Fruit fly (Drosophila melanogaster) whole organism, embryonic: ENCODE results near the gene dlt.

Experiments used
- Atf-2 ChIP-seq: fragments of 200-800 bp; sonication (Bioruptor generic); optimal IDR thresholded peaks from 2 replicates; lab custom pipeline; 2016; ENCODE audit warnings: missing biosample characterization, missing genetic modification characterization
- Bdp1 ChIP-seq: fragments of 200-800 bp; sonication (Bioruptor generic); optimal IDR thresholded peaks from 3 replicates; lab custom pipeline; 2016; ENCODE audit warnings: missing biosample characterization, missing genetic modification characterization
- C15 ChIP-seq: fragments of 200-800 bp; sonication (Bioruptor generic); IDR thresholded peaks from 3 replicates; pipeline ENCODE4 v1.3.6; 2022; ENCODE audit warnings: missing biosample characterization, missing genetic modification characterization
- CG10543 ChIP-seq: fragments of 200-800 bp; sonication (Bioruptor generic); optimal IDR thresholded peaks from 3 replicates; lab custom pipeline; 2017; ENCODE audit warnings: missing biosample characterization, mild to moderate bottlenecking, missing genetic modification characterization, moderate library complexity
- CG10654 ChIP-seq: fragments of 200-800 bp; sonication (Bioruptor generic); optimal IDR thresholded peaks from 2 replicates; lab custom pipeline; 2016; ENCODE audit warnings: missing biosample characterization, missing genetic modification characterization
- CG1602 ChIP-seq: fragments of 200-800 bp; sonication (Bioruptor generic); optimal IDR thresholded peaks from 3 replicates; lab custom pipeline; 2016; ENCODE audit warnings: missing biosample characterization, missing genetic modification characterization
- CG18619 ChIP-seq: fragments of 200-800 bp; sonication (Bioruptor generic); optimal IDR thresholded peaks from 3 replicates; lab custom pipeline; 2017; ENCODE audit warnings: missing biosample characterization, mild to moderate bottlenecking, missing genetic modification characterization
- CG33557 ChIP-seq: fragments of 200-800 bp; sonication (Bioruptor generic); optimal IDR thresholded peaks from 2 replicates; lab custom pipeline; 2019; ENCODE audit warnings: missing biosample characterization, mild to moderate bottlenecking, missing genetic modification characterization, moderate library complexity
- CG5245 ChIP-seq: fragments of 200-800 bp; sonication (Bioruptor generic); optimal IDR thresholded peaks from 3 replicates; lab custom pipeline; 2016; ENCODE audit warnings: missing biosample characterization, missing genetic modification characterization
- CG7928 ChIP-seq: fragments of 200-800 bp; sonication (Bioruptor generic); optimal IDR thresholded peaks from 2 replicates; lab custom pipeline; 2017; ENCODE audit warnings: missing biosample characterization, mild to moderate bottlenecking, missing genetic modification characterization
- CG9609 ChIP-seq: fragments of 200-800 bp; sonication (Bioruptor generic); optimal IDR thresholded peaks from 3 replicates; lab custom pipeline; 2016; ENCODE audit warnings: missing biosample characterization, missing genetic modification characterization
- CG9797 ChIP-seq: fragments of 200-800 bp; sonication (Bioruptor generic); optimal IDR thresholded peaks from 3 replicates; lab custom pipeline; 2018; ENCODE audit warnings: missing biosample characterization, mild to moderate bottlenecking, missing genetic modification characterization
- Dbx ChIP-seq: fragments of 200-800 bp; sonication (Bioruptor generic); IDR thresholded peaks from 3 replicates; pipeline ENCODE4 v1.3.6; 2022; ENCODE audit warnings: missing biosample characterization, missing genetic modification characterization
- Deaf1 ChIP-seq: fragments of 200-800 bp; optimal IDR thresholded peaks from 3 replicates; lab custom pipeline; 2019; ENCODE audit warnings: missing biosample characterization, mild to moderate bottlenecking, missing genetic modification characterization, moderate library complexity
- Dfd ChIP-seq, 2 experiments: fragments of >200 bp; optimal IDR thresholded peaks; 2 replicates each; lab custom pipeline; 2017; ENCODE audit warnings: missing biosample characterization in 2 of 2, missing genetic modification characterization in 2 of 2
- GATAe ChIP-seq: fragments of 200-800 bp; sonication (Bioruptor generic); conservative IDR thresholded peaks from 2 replicates; pipeline ENCODE4 v1.3.6; 2022; ENCODE audit warnings: missing biosample characterization, missing genetic modification characterization
- Gsc ChIP-seq: fragments of 200-800 bp; sonication (Bioruptor generic); IDR thresholded peaks from 2 replicates; pipeline ENCODE4 v1.3.6; 2022; ENCODE audit warnings: missing biosample characterization, missing genetic modification characterization
- Gug ChIP-seq: fragments of 200-800 bp; sonication (Bioruptor generic); IDR thresholded peaks from 4 replicates; pipeline ENCODE4 v1.3.6; 2022; ENCODE audit warnings: missing biosample characterization, missing genetic modification characterization
- HHEX ChIP-seq: fragments of 200-800 bp; sonication (Bioruptor generic); optimal IDR thresholded peaks from 3 replicates; lab custom pipeline; 2017; ENCODE audit warnings: missing biosample characterization, mild to moderate bottlenecking, missing genetic modification characterization, missing genetic modification reagents
- Lhr ChIP-seq: fragments of 200-800 bp; sonication (Bioruptor generic); optimal IDR thresholded peaks from 3 replicates; lab custom pipeline; 2017; ENCODE audit warnings: mild to moderate bottlenecking, missing biosample characterization, missing genetic modification reagents, missing genetic modification characterization
- NC2α ChIP-seq: fragments of 200-800 bp; sonication (Bioruptor generic); optimal IDR thresholded peaks from 2 replicates; lab custom pipeline; 2016; ENCODE audit warnings: missing biosample characterization, missing genetic modification characterization
- Six4 ChIP-seq: fragments of 200-800 bp; sonication (Bioruptor generic); optimal IDR thresholded peaks from 2 replicates; lab custom pipeline; 2016; ENCODE audit warnings: missing biosample characterization, missing genetic modification characterization
- Tbp ChIP-seq: fragments of >200 bp; optimal IDR thresholded peaks from 2 replicates; lab custom pipeline; 2018; ENCODE audit warnings: missing biosample characterization, missing genetic modification characterization
- Trl ChIP-seq, 3 experiments: fragments of >200 bp in 2 of 3; fragments of 200-800 bp in 1 of 3; sonication (Bioruptor generic) in 1 of 3; optimal IDR thresholded peaks; 2 replicates in 1 of 3; 3 replicates in 2 of 3; lab custom pipeline; 2016 to 2017; ENCODE audit warnings: missing biosample characterization in 1 of 3, missing genetic modification characterization in 1 of 3
- bbx ChIP-seq: fragments of 200-800 bp; sonication (Bioruptor generic); IDR thresholded peaks from 2 replicates; pipeline ENCODE4 v1.3.6; 2022; ENCODE audit warnings: missing biosample characterization, missing genetic modification characterization; ENCODE audit not compliant: partially characterized antibody
- crol ChIP-seq: fragments of 200-800 bp; sonication (Bioruptor generic); IDR thresholded peaks from 2 replicates; pipeline ENCODE4 v1.3.6; 2022; ENCODE audit warnings: missing biosample characterization, missing genetic modification characterization
- gfzf ChIP-seq: fragments of 200-800 bp; sonication (Bioruptor generic); optimal IDR thresholded peaks from 2 replicates; lab custom pipeline; 2016; ENCODE audit warnings: missing biosample characterization, mild to moderate bottlenecking, missing genetic modification characterization, moderate library complexity
- gsb ChIP-seq: fragments of 200-800 bp; sonication (Bioruptor generic); IDR thresholded peaks from 2 replicates; pipeline ENCODE4 v1.3.6; 2022; ENCODE audit warnings: missing biosample characterization, missing genetic modification characterization
- hkb ChIP-seq, 2 experiments: fragments of 200-800 bp in 1 of 2; fragments of >200 bp in 1 of 2; sonication (Bioruptor generic) in 1 of 2; IDR thresholded peaks in 1 of 2; optimal IDR thresholded peaks in 1 of 2; 2 replicates each; pipeline versions ENCODE4 v1.3.6 to Lab custom; 2017 to 2022; ENCODE audit warnings: missing biosample characterization in 1 of 2, missing genetic modification characterization in 1 of 2
- lola ChIP-seq, 3 experiments: fragments of >200 bp in 2 of 3; fragments of 200-800 bp in 1 of 3; sonication (Bioruptor generic) in 1 of 3; optimal IDR thresholded peaks; 2 replicates each; lab custom pipeline; 2017 to 2019; ENCODE audit warnings: missing biosample characterization in 3 of 3, missing genetic modification characterization in 3 of 3, mild to moderate bottlenecking in 1 of 3, moderate library complexity in 1 of 3
- lov ChIP-seq, 2 experiments: fragments of 200-800 bp in 1 of 2; fragments of >200 bp in 1 of 2; sonication (Bioruptor generic) in 1 of 2; IDR thresholded peaks in 1 of 2; optimal IDR thresholded peaks in 1 of 2; 2 replicates in 1 of 2; 3 replicates in 1 of 2; pipeline versions ENCODE4 v1.3.6 to Lab custom; 2017 to 2022; ENCODE audit warnings: missing biosample characterization in 1 of 2, missing genetic modification characterization in 1 of 2
- luna ChIP-seq: fragments of 200-800 bp; sonication (Bioruptor generic); optimal IDR thresholded peaks from 2 replicates; lab custom pipeline; 2016; ENCODE audit warnings: missing biosample characterization, missing genetic modification characterization
- peb ChIP-seq: fragments of 200-800 bp; sonication (Bioruptor generic); IDR thresholded peaks from 2 replicates; pipeline ENCODE4 v1.3.6; 2022; ENCODE audit warnings: missing biosample characterization, missing genetic modification characterization
- pita ChIP-seq: fragments of 200-800 bp; sonication (Bioruptor generic); optimal IDR thresholded peaks from 2 replicates; lab custom pipeline; 2017; ENCODE audit warnings: missing biosample characterization, mild to moderate bottlenecking, missing genetic modification characterization
- pum ChIP-seq: fragments of 200-800 bp; sonication (Bioruptor generic); optimal IDR thresholded peaks from 2 replicates; lab custom pipeline; 2016; ENCODE audit warnings: missing biosample characterization, missing genetic modification characterization
- ro ChIP-seq: fragments of 200-800 bp; sonication (Bioruptor generic); IDR thresholded peaks from 2 replicates; pipeline ENCODE4 v1.3.6; 2022; ENCODE audit warnings: missing biosample characterization, missing genetic modification characterization
- row ChIP-seq: fragments of 200-800 bp; sonication (Bioruptor generic); IDR thresholded peaks from 3 replicates; pipeline ENCODE4 v1.3.6; 2022; ENCODE audit warnings: missing biosample characterization, missing genetic modification characterization
- sim ChIP-seq: fragments of 200-800 bp; sonication (Bioruptor generic); IDR thresholded peaks from 2 replicates; pipeline ENCODE4 v1.3.6; 2022; ENCODE audit warnings: missing biosample characterization, missing genetic modification characterization
- sqz ChIP-seq: fragments of 200-800 bp; sonication (Bioruptor generic); optimal IDR thresholded peaks from 3 replicates; lab custom pipeline; 2018; ENCODE audit warnings: missing biosample characterization, mild to moderate bottlenecking, missing genetic modification characterization
- sug ChIP-seq: fragments of 200-800 bp; optimal IDR thresholded peaks from 2 replicates; lab custom pipeline; 2019; ENCODE audit warnings: missing biosample characterization, mild to moderate bottlenecking, missing genetic modification characterization, moderate library complexity
- tio ChIP-seq: fragments of 200-800 bp; sonication (Bioruptor generic); optimal IDR thresholded peaks from 2 replicates; lab custom pipeline; 2017; ENCODE audit warnings: missing biosample characterization, missing genetic modification characterization, inconsistent platforms
- tna ChIP-seq: fragments of 200-800 bp; sonication (Bioruptor generic); IDR thresholded peaks from 2 replicates; pipeline ENCODE4 v1.3.6; 2022; ENCODE audit warnings: missing biosample characterization, missing genetic modification characterization; ENCODE audit not compliant: partially characterized antibody
- tup ChIP-seq: fragments of 200-800 bp; sonication (Bioruptor generic); optimal IDR thresholded peaks from 2 replicates; lab custom pipeline; 2016; ENCODE audit warnings: missing biosample characterization, mild to moderate bottlenecking, missing genetic modification characterization, moderate library complexity
- unc-4 ChIP-seq: fragments of 200-800 bp; sonication (Bioruptor generic); IDR thresholded peaks from 2 replicates; pipeline ENCODE4 v1.3.6; 2022; ENCODE audit warnings: missing biosample characterization, missing genetic modification characterization; ENCODE audit not compliant: partially characterized antibody
- unpg ChIP-seq: fragments of 200-800 bp; sonication (Bioruptor generic); optimal IDR thresholded peaks from 3 replicates; lab custom pipeline; 2018; ENCODE audit warnings: missing biosample characterization, mild to moderate bottlenecking, missing genetic modification characterization, moderate library complexity
- wdn ChIP-seq: fragments of 200-800 bp; sonication (Bioruptor generic); IDR thresholded peaks from 2 replicates; pipeline ENCODE4 v1.3.6; 2022; ENCODE audit warnings: missing biosample characterization, missing genetic modification characterization
- zf30C ChIP-seq: fragments of 200-800 bp; sonication (Bioruptor generic); optimal IDR thresholded peaks from 3 replicates; lab custom pipeline; 2018; ENCODE audit warnings: missing biosample characterization, mild to moderate bottlenecking, missing genetic modification characterization
- zfh2 ChIP-seq: fragments of 200-800 bp; sonication (Bioruptor generic); optimal IDR thresholded peaks from 2 replicates; lab custom pipeline; 2016; ENCODE audit warnings: missing biosample characterization, missing genetic modification characterization

dlt gene

dm6 chr3L:1741655-1742551 lies 53.2 kb downstream of the dlt start (continued):
- no peak for TF ChIP-seq CG33557 (GFP tag; lab: Kevin White, UChicago)
- TF ChIP-seq ro (GFP tag; lab: Robert Waterston, UW) = no peak
- TF ChIP-seq CG9609 (GFP tag; lab: Kevin White, UChicago) = no peak
- TF ChIP-seq Six4 (GFP tag; lab: Kevin White, UChicago) = no peak
- TF ChIP-seq unc-4 (GFP tag; lab: Robert Waterston, UW) = no peak
- TF ChIP-seq CG5245 (GFP tag; lab: Kevin White, UChicago) = no peak
- peak; percentile 72 for TF ChIP-seq GATAe (GFP tag; lab: Robert Waterston, UW)
- peak; percentile 15; the same call in 1 of the 3 replicates for TF ChIP-seq Dbx
- TF ChIP-seq pum (GFP tag; lab: Kevin White, UChicago) = no peak
- no peak for TF ChIP-seq gsb (GFP tag; lab: Robert Waterston, UW)
- TF ChIP-seq zf30C = no peak
- no peak for TF ChIP-seq CG7928 (GFP tag; lab: Kevin White, UChicago)
- TF ChIP-seq CG10654 (GFP tag; lab: Kevin White, UChicago) = no peak
- no peak; the same call in 1 of the 2 replicates for TF ChIP-seq crol (GFP tag; lab: Robert Waterston, UW)
- TF ChIP-seq tio (GFP tag; lab: Kevin White, UChicago) = no peak
- TF ChIP-seq NC2α = no peak
- no peak for TF ChIP-seq HHEX (GFP tag; lab: Kevin White, UChicago)
- no peak for TF ChIP-seq bbx (GFP tag; lab: Robert Waterston, UW)
- TF ChIP-seq Trl (optimal IDR thresholded peaks at IDR 0.05; lab: Kevin White, UChicago) = peak in 1 of 2 experiments; percentile 38
- no peak for TF ChIP-seq Trl (GFP tag; optimal IDR thresholded peaks at IDR 0.05; lab: Kevin White, UChicago)
- peak; percentile 75 for TF ChIP-seq CG10543
- TF ChIP-seq zfh2 (GFP tag; lab: Kevin White, UChicago) = no peak
- no peak for TF ChIP-seq Gsc (GFP tag; lab: Robert Waterston, UW)
- no peak for TF ChIP-seq CG9797 (GFP tag; lab: Kevin White, UChicago)
- TF ChIP-seq Tbp (GFP tag; lab: Kevin White, UChicago) = no peak
- no peak for TF ChIP-seq hkb (optimal IDR thresholded peaks at IDR 0.05; lab: Kevin White, UChicago)
- TF ChIP-seq hkb (GFP tag; IDR thresholded peaks at IDR 0.05; lab: Robert Waterston, UW) = no peak; the same call in 1 of the 2 replicates
- TF ChIP-seq Dfd (GFP tag; optimal IDR thresholded peaks at IDR 0.05; lab: Kevin White, UChicago) = no peak
- TF ChIP-seq CG1602 (GFP tag; lab: Kevin White, UChicago) = no peak
- TF ChIP-seq pita (GFP tag; lab: Kevin White, UChicago) = no peak
- TF ChIP-seq CG18619 (GFP tag; lab: Kevin White, UChicago) = no peak
- no peak for TF ChIP-seq Atf-2 (GFP tag; lab: Kevin White, UChicago)
- no peak for TF ChIP-seq gfzf (GFP tag; lab: Kevin White, UChicago)
- TF ChIP-seq Gug (GFP tag; lab: Robert Waterston, UW) = no peak
- TF ChIP-seq peb = no peak
- TF ChIP-seq sqz = no peak
- TF ChIP-seq tup (GFP tag; lab: Kevin White, UChicago) = no peak
- TF ChIP-seq Deaf1 (tag; lab: Kevin White, UChicago) = peak; percentile 51
- peak; percentile 40 for TF ChIP-seq sug (tag; lab: Kevin White, UChicago)
- TF ChIP-seq wdn (GFP tag; lab: Robert Waterston, UW) = no peak
- TF ChIP-seq Lhr = no peak
- TF ChIP-seq Bdp1 (GFP tag; lab: Kevin White, UChicago) = no peak
- TF ChIP-seq sim (GFP tag; lab: Robert Waterston, UW) = no peak
- TF ChIP-seq unpg = no peak
- TF ChIP-seq luna = no peak
- TF ChIP-seq lov (optimal IDR thresholded peaks at IDR 0.05; lab: Kevin White, UChicago) = no peak
- TF ChIP-seq lov (GFP tag; IDR thresholded peaks at IDR 0.05; lab: Robert Waterston, UW) = no peak
- TF ChIP-seq tna (GFP tag; lab: Robert Waterston, UW) = peak; percentile 41; the same call in 1 of the 2 replicates
- TF ChIP-seq row = peak; percentile 59
- TF ChIP-seq lola (GFP tag; optimal IDR thresholded peaks at IDR 0.05; lab: Kevin White, UChicago) = no peak
- no peak for TF ChIP-seq C15 (GFP tag; lab: Robert Waterston, UW)
